Fruit fly (Drosophila melanogaster) whole organism, prepupa: ENCODE data around the gene Pfdn5.

Experiments
- Blimp-1 ChIP-seq: fragments of 200-800 bp; sonication (Bioruptor generic); optimal IDR thresholded peaks from 3 replicates; lab custom pipeline; 2017; ENCODE audit warnings: missing biosample characterization, missing genetic modification characterization, mild to moderate bottlenecking, moderate library complexity, missing genetic modification reagents
- CG10631 ChIP-seq: fragments of 200-800 bp; sonication (Bioruptor generic); optimal IDR thresholded peaks from 2 replicates; lab custom pipeline; 2016; ENCODE audit warnings: missing biosample characterization, missing genetic modification characterization
- CG10669 ChIP-seq: fragments of 200-800 bp; sonication (Bioruptor generic); optimal IDR thresholded peaks from 3 replicates; lab custom pipeline; 2018; ENCODE audit warnings: missing biosample characterization, mild to moderate bottlenecking, missing genetic modification characterization, moderate library complexity
- CG11762 ChIP-seq: fragments of 200-800 bp; sonication (Bioruptor generic); optimal IDR thresholded peaks from 3 replicates; lab custom pipeline; 2016; ENCODE audit warnings: missing biosample characterization, missing genetic modification characterization; ENCODE audit not compliant: insufficient read depth
- CG15336 ChIP-seq: fragments of 200-800 bp; sonication (Bioruptor generic); IDR thresholded peaks from 2 replicates; pipeline ENCODE4 v1.3.6; 2022; ENCODE audit warnings: missing biosample characterization, missing genetic modification characterization
- CG1621 ChIP-seq: fragments of 200-800 bp; sonication (Bioruptor generic); optimal IDR thresholded peaks from 3 replicates; lab custom pipeline; 2018; ENCODE audit warnings: missing biosample characterization, mild to moderate bottlenecking, missing genetic modification characterization
- CG16779 ChIP-seq: fragments of 200-800 bp; sonication (Bioruptor generic); optimal IDR thresholded peaks from 3 replicates; lab custom pipeline; 2017; ENCODE audit warnings: missing biosample characterization, mild to moderate bottlenecking, missing genetic modification characterization
- CG3032 ChIP-seq: fragments of 200-800 bp; optimal IDR thresholded peaks from 2 replicates; lab custom pipeline; 2019; ENCODE audit warnings: missing biosample characterization, mild to moderate bottlenecking, missing genetic modification characterization, moderate library complexity
- CG31627 ChIP-seq: fragments of 200-800 bp; sonication (Bioruptor generic); optimal IDR thresholded peaks from 3 replicates; lab custom pipeline; 2016; ENCODE audit warnings: missing biosample characterization, missing genetic modification characterization
- CG32006 ChIP-seq: fragments of 200-800 bp; sonication (Bioruptor generic); optimal IDR thresholded peaks from 3 replicates; lab custom pipeline; 2017; ENCODE audit warnings: missing biosample characterization, mild to moderate bottlenecking, missing genetic modification characterization
- CG34406 ChIP-seq: fragments of 200-800 bp; sonication (Bioruptor generic); optimal IDR thresholded peaks from 3 replicates; lab custom pipeline; 2016; ENCODE audit warnings: missing biosample characterization, missing genetic modification characterization
- CG3919 ChIP-seq: fragments of 200-800 bp; sonication (Bioruptor generic); optimal IDR thresholded peaks from 3 replicates; lab custom pipeline; 2016; ENCODE audit warnings: missing biosample characterization, missing genetic modification characterization
- CG6163 ChIP-seq: fragments of 200-800 bp; sonication (Bioruptor generic); IDR thresholded peaks from 3 replicates; pipeline ENCODE4 v1.3.6; 2022; ENCODE audit warnings: missing biosample characterization, missing genetic modification characterization
- CG6276 ChIP-seq: fragments of 200-800 bp; sonication (Bioruptor generic); optimal IDR thresholded peaks from 2 replicates; lab custom pipeline; 2017; ENCODE audit warnings: missing biosample characterization, mild to moderate bottlenecking, missing genetic modification characterization
- CG6792 ChIP-seq: fragments of 200-800 bp; sonication (Bioruptor generic); optimal IDR thresholded peaks from 3 replicates; lab custom pipeline; 2016; ENCODE audit warnings: missing biosample characterization, missing genetic modification characterization
- CG6854 ChIP-seq: fragments of 200-800 bp; sonication (Bioruptor generic); optimal IDR thresholded peaks from 2 replicates; lab custom pipeline; 2017; ENCODE audit warnings: missing biosample characterization, mild to moderate bottlenecking, missing genetic modification characterization
- CG8119 ChIP-seq: fragments of 200-800 bp; sonication (Bioruptor generic); IDR thresholded peaks from 3 replicates; pipeline ENCODE4 v1.3.6; 2022; ENCODE audit warnings: missing biosample characterization, missing genetic modification characterization
- CG8319 ChIP-seq: fragments of 200-800 bp; sonication (Bioruptor generic); optimal IDR thresholded peaks from 3 replicates; lab custom pipeline; 2016; ENCODE audit warnings: missing biosample characterization, missing genetic modification characterization
- CG8632 ChIP-seq: fragments of 200-800 bp; sonication (Bioruptor generic); optimal IDR thresholded peaks from 3 replicates; lab custom pipeline; 2016; ENCODE audit warnings: missing biosample characterization, missing genetic modification characterization
- CG9139 ChIP-seq: fragments of 200-800 bp; sonication (Bioruptor generic); optimal IDR thresholded peaks from 3 replicates; lab custom pipeline; 2017; ENCODE audit warnings: missing biosample characterization, mild to moderate bottlenecking, missing genetic modification characterization
- Eip75B ChIP-seq: fragments of 200-800 bp; sonication (Bioruptor generic); optimal IDR thresholded peaks from 3 replicates; lab custom pipeline; 2016; ENCODE audit warnings: missing biosample characterization, missing genetic modification characterization
- Eip78C ChIP-seq: fragments of 200-800 bp; sonication (Bioruptor generic); peaks from one replicate; lab custom pipeline; 2016; ENCODE audit warnings: missing biosample characterization, missing genetic modification characterization
- Eip93F ChIP-seq: fragments of 200-800 bp; sonication (Bioruptor generic); optimal IDR thresholded peaks from 2 replicates; lab custom pipeline; 2016; ENCODE audit warnings: missing biosample characterization, mild to moderate bottlenecking, missing genetic modification characterization
- Ets21C ChIP-seq: fragments of 200-800 bp; sonication (Bioruptor generic); optimal IDR thresholded peaks from 3 replicates; lab custom pipeline; 2016; ENCODE audit warnings: missing biosample characterization, missing genetic modification characterization
- Gug ChIP-seq: fragments of 200-800 bp; sonication (Bioruptor generic); IDR thresholded peaks from 2 replicates; pipeline ENCODE4 v1.3.6; 2022; ENCODE audit warnings: missing biosample characterization, missing genetic modification characterization
- Met ChIP-seq: fragments of 200-800 bp; sonication (Bioruptor generic); optimal IDR thresholded peaks from 3 replicates; lab custom pipeline; 2016; ENCODE audit warnings: missing biosample characterization, missing genetic modification characterization
- Smox ChIP-seq: fragments of 200-800 bp; sonication (Bioruptor generic); optimal IDR thresholded peaks from 3 replicates; lab custom pipeline; 2016; ENCODE audit warnings: missing biosample characterization, missing genetic modification characterization
- Sox14 ChIP-seq: fragments of 200-800 bp; sonication (Bioruptor generic); optimal IDR thresholded peaks from 3 replicates; lab custom pipeline; 2016; ENCODE audit warnings: missing biosample characterization, missing genetic modification characterization
- achi ChIP-seq: fragments of 200-800 bp; sonication (Bioruptor generic); optimal IDR thresholded peaks from 3 replicates; lab custom pipeline; 2016; ENCODE audit warnings: missing biosample characterization, missing genetic modification characterization
- acj6 ChIP-seq: fragments of 200-800 bp; sonication (Bioruptor generic); optimal IDR thresholded peaks from 3 replicates; lab custom pipeline; 2016; ENCODE audit warnings: missing biosample characterization, missing genetic modification characterization
- cyc ChIP-seq: fragments of 200-800 bp; sonication (Bioruptor generic); optimal IDR thresholded peaks from 3 replicates; lab custom pipeline; 2016; ENCODE audit warnings: missing biosample characterization, missing genetic modification characterization
- eg ChIP-seq: fragments of 200-800 bp; sonication (Bioruptor generic); IDR thresholded peaks from 3 replicates; pipeline ENCODE4 v1.3.6; 2022; ENCODE audit warnings: missing biosample characterization, missing genetic modification characterization
- esn ChIP-seq: fragments of 200-800 bp; sonication (Bioruptor generic); optimal IDR thresholded peaks from 2 replicates; lab custom pipeline; 2016; ENCODE audit warnings: missing biosample characterization, mild to moderate bottlenecking, missing genetic modification characterization, moderate library complexity
- fd85E ChIP-seq: fragments of 200-800 bp; sonication (Bioruptor generic); optimal IDR thresholded peaks from 3 replicates; lab custom pipeline; 2016; ENCODE audit warnings: missing biosample characterization, missing genetic modification characterization
- fkh ChIP-seq: fragments of 200-800 bp; sonication (Bioruptor generic); optimal IDR thresholded peaks from 3 replicates; lab custom pipeline; 2017; ENCODE audit warnings: missing biosample characterization, mild to moderate bottlenecking, missing genetic modification characterization, moderate library complexity
- lz ChIP-seq: fragments of 200-800 bp; sonication (Bioruptor generic); optimal IDR thresholded peaks from 3 replicates; lab custom pipeline; 2016; ENCODE audit warnings: missing biosample characterization, missing genetic modification characterization
- net ChIP-seq: fragments of 200-800 bp; sonication (Bioruptor generic); optimal IDR thresholded peaks from 3 replicates; lab custom pipeline; 2016; ENCODE audit warnings: missing biosample characterization, missing genetic modification characterization
- salr ChIP-seq, 2 experiments: fragments of 200-800 bp; sonication (Bioruptor generic); optimal IDR thresholded peaks; 3 replicates each; lab custom pipeline; 2016 to 2018; ENCODE audit warnings: missing biosample characterization in 2 of 2, missing genetic modification characterization in 2 of 2, mild to moderate bottlenecking in 1 of 2
- svp ChIP-seq: fragments of 200-800 bp; sonication (Bioruptor generic); peaks from one replicate; lab custom pipeline; 2016; ENCODE audit warnings: missing biosample characterization, missing genetic modification characterization
- topi ChIP-seq: fragments of 200-800 bp; sonication (Bioruptor generic); optimal IDR thresholded peaks from 3 replicates; lab custom pipeline; 2016; ENCODE audit warnings: missing biosample characterization, missing genetic modification characterization
- vri ChIP-seq: fragments of 200-800 bp; sonication (Bioruptor generic); optimal IDR thresholded peaks from 3 replicates; lab custom pipeline; 2016; ENCODE audit warnings: missing biosample characterization, mild to moderate bottlenecking, missing genetic modification characterization

Gene Pfdn5

DNA sequence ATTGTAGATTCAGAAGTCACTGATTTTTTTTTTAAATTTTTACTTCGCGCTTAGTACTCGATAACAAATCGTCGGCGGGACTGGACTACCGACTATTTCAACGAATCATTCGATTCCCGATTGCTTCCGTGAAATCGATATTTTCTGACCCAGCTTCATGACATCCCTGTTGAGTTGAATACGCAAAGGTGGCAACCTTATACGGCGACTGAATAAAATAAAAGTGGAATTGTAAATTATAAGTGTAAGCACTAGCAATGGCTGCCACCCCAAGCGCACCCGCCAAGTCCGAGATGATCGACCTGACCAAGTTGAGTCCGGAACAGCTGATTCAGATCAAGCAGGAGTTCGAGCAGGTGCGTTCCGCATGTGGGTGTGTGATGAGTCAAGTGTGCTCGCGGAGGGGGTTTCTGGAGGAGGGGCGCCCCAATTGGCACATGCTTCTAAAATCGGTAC lies at the start of gene Pfdn5:
TSS of gene Pfdn5 (plus strand) at position 3 of the 456 bp plus-strand sequence.
- TF ChIP-seq CG34406: no peak
- TF ChIP-seq CG8319: no peak
- no peak for TF ChIP-seq cyc (GFP tag; lab: Kevin White, UChicago)
- TF ChIP-seq eg (GFP tag; lab: Robert Waterston, UW): no peak
- TF ChIP-seq CG11762 (GFP tag; lab: Kevin White, UChicago): no peak
- no peak for TF ChIP-seq CG1621 (tag; lab: Kevin White, UChicago)
- TF ChIP-seq CG6792 (GFP tag; lab: Kevin White, UChicago): no peak
- TF ChIP-seq CG10631: no peak
- no peak for TF ChIP-seq CG16779 (tag; lab: Kevin White, UChicago)

dm6 chr3R:22438301-22438700 lies 48.5 kb upstream of the Pfdn5 start:
- no peak for TF ChIP-seq CG32006 (GFP tag; lab: Kevin White, UChicago)
- TF ChIP-seq salr (GFP tag; optimal IDR thresholded peaks at IDR 0.05; lab: Kevin White, UChicago): no peak
- no peak for TF ChIP-seq CG6854
- TF ChIP-seq, all 60 proteins: peak for 0

DNA sequence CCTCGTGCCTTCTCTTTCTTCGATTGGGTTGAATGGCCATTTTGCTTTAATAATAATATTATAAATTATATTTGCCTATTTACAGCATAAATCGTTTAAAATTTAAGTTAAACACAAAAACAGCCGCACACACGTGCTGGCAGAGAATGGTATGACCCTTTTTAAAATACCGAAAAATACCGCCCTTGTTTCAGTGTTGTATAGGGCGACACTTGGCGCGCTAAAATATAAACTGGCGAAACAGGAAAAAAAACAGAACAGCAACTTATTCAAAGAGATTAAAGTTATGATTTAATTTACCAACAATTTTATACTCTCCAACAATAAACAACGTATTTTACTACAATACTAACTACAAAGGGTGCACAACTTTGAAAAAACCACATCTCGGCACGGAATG lies 40.3 kb upstream of the Pfdn5 start, which contains the start of gene CG12499:
TSS of gene CG12499 (minus strand) at position 95 of the 400 bp plus-strand sequence.
- TF ChIP-seq net (GFP tag; lab: Kevin White, UChicago): no peak
- no peak for TF ChIP-seq CG8319
- TF ChIP-seq Eip78C (GFP tag; lab: Kevin White, UChicago): no peak
- TF ChIP-seq Eip75B (GFP tag; lab: Kevin White, UChicago): no peak
- TF ChIP-seq CG31627 (GFP tag; lab: Kevin White, UChicago): no peak
- no peak for TF ChIP-seq esn (GFP tag; lab: Kevin White, UChicago)
- TF ChIP-seq, all 60 proteins: peak for 0

- TF ChIP-seq CG15336 (GFP tag; lab: Robert Waterston, UW) (peak; percentile 75), Ets21C (GFP tag; lab: Kevin White, UChicago) (no peak), esn (GFP tag; lab: Kevin White, UChicago) (peak; percentile 35), Blimp-1 (GFP tag; lab: Kevin White, UChicago) (peak; percentile 2), Eip93F (peak; percentile 21), CG6792 (GFP tag; lab: Kevin White, UChicago) (no peak), CG31627 (GFP tag; lab: Kevin White, UChicago) (peak; percentile 19), lz (GFP tag; lab: Kevin White, UChicago) (peak; percentile 32), acj6 (GFP tag; lab: Kevin White, UChicago) (peak; percentile 31)
Observed at dm6 chr3R:22447195-22447873, 39.5 kb upstream of the Pfdn5 start, which contains the start of gene CG34288. Gene CG34288, minus strand, starts transcription at chr3R:22447263.

- TF ChIP-seq fd85E (GFP tag; lab: Kevin White, UChicago): no peak
- peak; percentile 25 for TF ChIP-seq CG10631
- TF ChIP-seq eg (GFP tag; lab: Robert Waterston, UW): peak; percentile 83
- TF ChIP-seq Gug: peak; percentile 51
- no peak for TF ChIP-seq acj6 (GFP tag; lab: Kevin White, UChicago)
- peak in 1 of 2 experiments; percentile 55 for TF ChIP-seq salr (GFP tag; optimal IDR thresholded peaks at IDR 0.05; lab: Kevin White, UChicago)
- TF ChIP-seq CG9139 (GFP tag; lab: Kevin White, UChicago): peak; percentile 18
- TF ChIP-seq CG8119 (GFP tag; lab: Robert Waterston, UW): peak; percentile 73; the same call in 1 of the 3 replicates
- TF ChIP-seq vri (GFP tag; lab: Kevin White, UChicago): peak; percentile 18
- peak; percentile 55 for TF ChIP-seq CG32006 (GFP tag; lab: Kevin White, UChicago)
- TF ChIP-seq fkh: peak; percentile 100
- peak; percentile 54 for TF ChIP-seq svp (GFP tag; lab: Kevin White, UChicago)
- no peak for TF ChIP-seq Smox (GFP tag; lab: Kevin White, UChicago)
- peak; percentile 5 for TF ChIP-seq Met
- TF ChIP-seq topi: peak; percentile 0
- peak; percentile 46 for TF ChIP-seq net (GFP tag; lab: Kevin White, UChicago)
- TF ChIP-seq CG6163 (GFP tag; lab: Robert Waterston, UW): peak; percentile 74
- TF ChIP-seq CG10669: no peak
- TF ChIP-seq CG1621 (tag; lab: Kevin White, UChicago): peak; percentile 94
- TF ChIP-seq CG3032 (tag; lab: Kevin White, UChicago): peak; percentile 6
- TF ChIP-seq CG6854: peak; percentile 63
- TF ChIP-seq CG6276 (GFP tag; lab: Kevin White, UChicago): no peak
- TF ChIP-seq CG3919 (GFP tag; lab: Kevin White, UChicago): peak; percentile 18
- no peak for TF ChIP-seq Blimp-1 (GFP tag; lab: Kevin White, UChicago)
- peak; percentile 13 for TF ChIP-seq CG34406
- TF ChIP-seq Sox14 (GFP tag; lab: Kevin White, UChicago): peak; percentile 18
- peak; percentile 24 for TF ChIP-seq achi (GFP tag; lab: Kevin White, UChicago)
- TF ChIP-seq CG8632 (GFP tag; lab: Kevin White, UChicago): no peak
Observed at dm6 chr3R:22447874-22448254, 39.0 kb upstream of the Pfdn5 start, which contains the start of gene CG34376. Gene CG34376, plus strand, starts transcription at chr3R:22448099.
